Fruit fly (Drosophila melanogaster) whole organism, prepupa: ENCODE data around the gene HERC2.

Experiments
- CG11902 ChIP-seq: fragments of 200-800 bp; sonication (Bioruptor generic); optimal IDR thresholded peaks from 3 replicates; lab custom pipeline; 2016; ENCODE audit warnings: missing biosample characterization, missing genetic modification characterization
- CG4318 ChIP-seq: fragments of 200-800 bp; sonication (Bioruptor generic); optimal IDR thresholded peaks from 3 replicates; lab custom pipeline; 2017; ENCODE audit warnings: missing biosample characterization, mild to moderate bottlenecking, missing genetic modification characterization
- Sox14 ChIP-seq: fragments of 200-800 bp; sonication (Bioruptor generic); optimal IDR thresholded peaks from 3 replicates; lab custom pipeline; 2016; ENCODE audit warnings: missing biosample characterization, missing genetic modification characterization
- eg ChIP-seq: fragments of 200-800 bp; sonication (Bioruptor generic); IDR thresholded peaks from 3 replicates; pipeline ENCODE4 v1.3.6; 2022; ENCODE audit warnings: missing biosample characterization, missing genetic modification characterization
- fd59A ChIP-seq: fragments of 200-800 bp; sonication (Bioruptor generic); optimal IDR thresholded peaks from 2 replicates; lab custom pipeline; 2017; ENCODE audit warnings: missing biosample characterization, mild to moderate bottlenecking, missing genetic modification characterization, missing genetic modification reagents
- lz ChIP-seq: fragments of 200-800 bp; sonication (Bioruptor generic); optimal IDR thresholded peaks from 3 replicates; lab custom pipeline; 2016; ENCODE audit warnings: missing biosample characterization, missing genetic modification characterization
- vri ChIP-seq: fragments of 200-800 bp; sonication (Bioruptor generic); optimal IDR thresholded peaks from 3 replicates; lab custom pipeline; 2016; ENCODE audit warnings: missing biosample characterization, mild to moderate bottlenecking, missing genetic modification characterization

dm6 chrX:20391230-20391629 lies 3.0 kb upstream of the HERC2 start:
- TF ChIP-seq CG4318 (GFP tag; lab: Kevin White, UChicago) (no peak), vri (no peak), lz (GFP tag; lab: Kevin White, UChicago) (no peak), eg (no peak), Sox14 (GFP tag; lab: Kevin White, UChicago) (peak; percentile 71), fd59A (no peak), CG11902 (GFP tag; lab: Kevin White, UChicago) (no peak)
